Fruit fly (Drosophila melanogaster) S2 (cell line): Measurements from ENCODE around the gene CG46320.

Source experiments
- CG8478 ChIP-seq: fragments of >200 bp; optimal IDR thresholded peaks from 2 replicates; lab custom pipeline; 2018
- CTCF ChIP-seq, 2 experiments: fragments of >200 bp; optimal IDR thresholded peaks; 2 replicates each; lab custom pipeline; 2018

Gene CG46320

dm6 chr3L:5655751-5656276 lies 8.1 kb upstream of the CG46320 start:
- no peak for TF ChIP-seq CTCF (optimal IDR thresholded peaks at IDR 0.05; lab: Kevin White, UChicago)

DNA sequence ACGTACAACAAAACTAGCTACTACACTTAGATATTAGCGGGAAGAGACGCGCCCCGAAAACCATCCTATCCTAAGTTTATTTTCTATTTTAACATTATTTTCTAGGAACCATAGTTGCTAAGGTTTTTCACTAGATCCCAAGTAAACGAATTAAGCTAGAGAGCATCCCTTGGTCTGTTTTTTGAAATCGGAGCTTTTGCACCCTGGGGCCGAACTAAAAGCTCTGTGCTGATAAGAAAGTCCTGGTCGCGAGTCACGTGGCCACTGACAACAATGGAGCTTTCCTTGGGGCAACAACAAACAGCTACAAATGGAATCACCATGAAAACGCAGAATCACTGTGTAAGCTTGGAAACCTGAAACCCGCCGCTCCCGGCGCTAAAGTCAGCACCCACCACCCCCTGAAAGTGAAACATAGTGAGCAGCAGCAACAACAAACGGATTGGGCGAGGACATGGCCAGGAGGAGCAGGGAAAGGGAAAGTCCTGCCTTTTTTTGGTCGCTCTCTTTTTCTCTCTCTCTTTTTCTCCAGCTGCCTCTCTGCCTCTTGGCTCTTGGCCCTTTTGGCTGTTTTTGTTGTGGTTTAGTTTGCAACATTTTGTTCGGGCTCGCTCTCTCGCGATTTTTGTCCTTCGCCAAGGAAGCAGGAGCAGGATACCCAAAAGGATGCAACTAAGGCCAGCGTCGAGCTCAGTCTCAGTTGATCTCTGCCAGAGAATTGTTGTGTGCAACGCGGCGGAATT lies 6.5 kb upstream of the CG46320 start, which contains the start of gene sif:
sif (plus strand) TSS at position 693 of the 743 bp plus-strand sequence.
- TF ChIP-seq CTCF (optimal IDR thresholded peaks at IDR 0.05; lab: Kevin White, UChicago) (no peak), CG8478 (no peak)

DNA sequence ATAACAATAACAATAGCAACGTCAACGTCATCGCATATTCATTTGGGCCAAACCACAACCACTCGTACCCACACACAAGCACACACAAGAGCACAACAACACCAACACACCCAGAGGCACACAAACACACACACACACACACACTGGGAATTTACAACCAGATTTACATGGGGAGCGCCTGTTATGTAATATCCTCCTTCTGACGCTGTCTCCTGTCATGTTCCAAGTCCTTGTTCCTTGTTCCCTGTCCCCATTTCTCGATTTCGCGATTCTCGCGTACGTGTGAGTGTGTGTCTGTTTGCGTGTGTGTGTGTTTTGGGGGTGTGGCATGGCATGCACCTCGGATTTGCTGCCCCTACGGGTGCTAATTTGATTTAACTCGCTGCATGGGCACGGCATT lies 5.6 kb upstream of the CG46320 start:
- TF ChIP-seq CG8478 (no peak), CTCF (optimal IDR thresholded peaks at IDR 0.05; lab: Kevin White, UChicago) (no peak)

dm6 chr3L:5662071-5662470 lies 1.9 kb upstream of the CG46320 start, which contains the start of gene Sse:
Sse (minus strand) TSS chr3L:5662247.
- peak in 1 of 2 experiments; percentile 14 for TF ChIP-seq CTCF (optimal IDR thresholded peaks at IDR 0.05; lab: Kevin White, UChicago)
- TF ChIP-seq CG8478 = no peak

- TF ChIP-seq CG8478 (no peak), CTCF (optimal IDR thresholded peaks at IDR 0.05; lab: Kevin White, UChicago) (no peak)
These were observed 671 bp upstream of the CG46320 start for dm6 chr3L:5663250-5663649.

- no peak for TF ChIP-seq CG8478
These were observed 725 bp downstream of the CG46320 start for dm6 chr3L:5664719-5664973.

DNA sequence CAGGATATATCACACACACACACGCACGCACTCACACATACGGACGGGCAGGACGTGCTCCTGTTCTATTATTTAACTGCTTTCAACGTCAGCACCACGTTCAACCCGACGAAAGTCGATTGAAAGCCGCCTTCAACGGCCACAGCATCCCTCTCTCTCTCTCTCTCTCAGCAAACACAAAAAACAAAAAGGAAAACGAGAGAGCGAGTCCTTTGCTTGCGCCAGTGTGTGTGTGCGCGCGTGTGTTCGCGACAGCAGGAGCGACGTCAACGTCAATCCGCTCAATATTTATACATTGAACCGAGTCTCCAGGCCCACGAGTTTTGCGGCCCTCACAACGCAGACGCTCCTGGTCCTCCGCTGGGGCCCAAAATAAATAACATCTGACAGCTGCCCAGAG lies 1.5 kb downstream of the CG46320 start:
- TF ChIP-seq CG8478 (no peak), CTCF (optimal IDR thresholded peaks at IDR 0.05; lab: Kevin White, UChicago) (no peak)

DNA sequence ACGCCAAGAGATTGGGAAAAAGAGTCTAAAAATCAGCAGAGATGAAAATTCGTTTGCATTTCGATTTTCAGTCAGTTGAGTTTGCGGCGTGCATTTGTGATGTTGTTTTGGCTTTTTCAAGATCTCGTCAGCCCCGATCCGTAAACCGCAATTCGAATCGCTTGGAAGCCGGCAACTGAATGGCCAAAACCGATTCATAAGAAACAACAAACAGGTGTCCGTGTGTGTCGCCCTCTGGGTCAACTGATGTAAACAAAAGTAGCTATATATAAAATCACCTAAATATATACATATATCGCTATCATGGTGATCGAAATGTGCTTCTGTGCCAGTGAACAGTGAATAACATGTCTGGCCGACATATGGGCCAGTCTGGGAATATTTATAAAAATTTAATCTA lies 2.9 kb downstream of the CG46320 start:
- TF ChIP-seq CG8478 = no peak
- no peak for TF ChIP-seq CTCF (optimal IDR thresholded peaks at IDR 0.05; lab: Kevin White, UChicago)

DNA sequence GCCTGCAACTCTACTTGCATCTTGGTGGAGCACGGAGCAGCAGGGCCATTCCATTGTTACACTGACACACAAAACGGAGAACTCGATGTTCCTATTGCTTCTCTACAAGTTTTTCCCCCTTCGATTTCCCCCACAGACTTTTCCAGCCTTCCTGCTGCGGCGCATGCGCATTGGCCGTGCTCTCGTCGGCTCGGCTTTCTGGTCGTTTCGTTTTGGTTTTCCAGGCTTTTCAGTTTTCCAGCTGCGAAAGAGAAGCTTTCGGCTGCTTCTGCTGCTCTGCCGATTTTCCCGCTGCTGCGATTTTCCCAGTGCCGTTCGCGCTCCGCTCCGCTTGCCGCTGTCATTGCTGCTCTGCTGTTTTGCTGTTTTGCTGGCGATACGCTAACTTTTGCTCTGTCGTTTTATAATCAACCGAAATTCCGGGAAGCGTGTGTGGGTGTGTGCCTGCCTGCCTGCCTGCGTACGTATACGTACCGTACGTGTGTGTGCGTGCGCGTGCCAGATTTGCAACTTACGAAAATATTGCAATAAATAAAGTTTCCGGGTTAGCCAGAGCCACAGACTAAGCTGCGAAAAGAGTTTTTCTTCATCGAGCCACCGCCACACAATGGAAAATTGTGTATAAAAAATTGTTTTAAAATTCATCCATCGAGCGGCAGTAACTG lies 14.5 kb downstream of the CG46320 start:
- TF ChIP-seq CTCF (optimal IDR thresholded peaks at IDR 0.05; lab: Kevin White, UChicago) (no peak), CG8478 (no peak)

DNA sequence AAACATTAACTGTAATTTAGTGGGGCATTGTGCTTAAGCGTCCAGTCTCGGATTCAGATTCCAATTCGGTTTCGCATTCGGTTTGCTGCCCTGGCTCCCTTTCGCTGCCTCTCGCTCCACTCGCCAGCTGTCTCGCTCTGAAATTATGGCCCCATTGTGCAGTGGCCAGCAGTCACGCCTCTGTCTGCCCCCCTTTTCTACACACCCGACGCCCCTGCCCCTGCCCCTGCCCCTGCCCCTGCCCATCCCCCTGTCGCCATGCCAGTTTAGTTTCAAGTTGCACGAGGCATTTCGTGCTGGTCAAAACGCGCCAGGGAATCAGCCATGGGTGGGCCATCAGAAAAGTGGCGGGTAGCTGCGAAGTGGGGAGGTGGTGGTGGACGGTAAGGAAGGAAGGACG lies 22.4 kb downstream of the CG46320 start:
- TF ChIP-seq CG8478 (no peak), CTCF (optimal IDR thresholded peaks at IDR 0.05; lab: Kevin White, UChicago) (no peak)

dm6 chr3L:5690994-5691503 lies 27.1 kb downstream of the CG46320 start:
- TF ChIP-seq CG8478 = no peak

DNA sequence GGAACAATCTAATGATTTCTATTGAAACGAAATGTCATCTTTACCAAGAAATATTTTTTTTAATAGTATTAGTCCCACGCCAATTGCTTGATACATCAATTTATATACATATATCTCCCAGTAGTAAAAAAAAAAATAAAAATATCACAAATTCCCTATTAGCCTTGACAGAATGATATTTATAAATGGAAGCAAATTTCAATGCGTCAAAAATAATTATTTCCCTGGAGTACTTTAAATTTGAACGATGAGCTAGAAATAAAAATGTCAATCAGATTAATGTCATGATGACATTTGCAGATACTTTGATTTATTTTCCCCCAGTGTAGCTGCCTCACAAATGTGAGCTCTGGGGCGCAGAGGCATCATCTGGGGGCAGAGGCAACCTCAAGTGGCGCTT lies 49.1 kb downstream of the CG46320 start, which contains the start of gene CG44521:
CG44521 (plus strand) TSS at position 301 of the 400 bp plus-strand sequence.
- TF ChIP-seq CG8478 (no peak), CTCF (optimal IDR thresholded peaks at IDR 0.05; lab: Kevin White, UChicago) (no peak)

DNA sequence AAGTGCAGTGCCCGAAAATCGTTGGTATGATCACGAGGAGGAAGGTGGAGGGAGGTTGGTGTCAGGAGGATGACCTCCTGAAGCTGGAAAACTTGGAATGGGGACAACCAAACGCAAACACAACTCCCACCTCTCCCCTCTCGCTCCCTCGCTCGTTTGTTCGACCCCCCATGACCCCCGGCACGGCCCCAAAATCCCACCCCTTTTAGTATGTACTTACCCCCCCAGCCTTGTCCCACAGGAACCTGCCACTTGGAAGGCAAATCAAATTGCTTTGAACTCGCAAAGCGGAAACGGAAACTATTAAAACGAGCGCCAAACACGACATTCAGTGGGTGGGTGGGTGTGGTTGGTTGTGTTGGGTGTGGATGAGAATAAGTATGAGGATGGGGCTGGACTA lies 67.7 kb downstream of the CG46320 start:
- TF ChIP-seq CG8478 (no peak), CTCF (optimal IDR thresholded peaks at IDR 0.05; lab: Kevin White, UChicago) (no peak)

- TF ChIP-seq CG8478 (no peak), CTCF (optimal IDR thresholded peaks at IDR 0.05; lab: Kevin White, UChicago) (peak; percentile 86 to 96)
These were observed 85.9 kb downstream of the CG46320 start for dm6 chr3L:5749616-5750336.

DNA sequence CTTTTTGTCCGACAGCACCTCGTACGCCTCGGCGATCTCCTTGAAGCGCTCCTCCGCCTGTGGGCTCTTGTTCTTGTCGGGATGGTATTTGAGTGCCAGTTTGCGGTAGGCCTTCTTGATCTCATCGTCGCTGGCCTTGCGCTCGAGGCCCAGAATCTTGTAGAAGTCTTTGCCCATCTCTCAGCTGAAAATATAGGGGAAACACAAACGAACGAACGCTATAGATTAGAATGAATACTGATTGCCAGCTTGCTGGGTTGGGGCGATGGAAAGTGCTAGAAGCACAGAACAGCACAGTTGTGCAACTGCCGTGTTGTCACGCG lies 87.5 kb downstream of the CG46320 start:
- TF ChIP-seq CG8478 = no peak
- TF ChIP-seq CTCF (optimal IDR thresholded peaks at IDR 0.05; lab: Kevin White, UChicago) = no peak
